Fruit fly (Drosophila melanogaster) whole organism, embryonic: Measurements from ENCODE around the gene CG14659.

Experiments used
- Bdp1 ChIP-seq: fragments of 200-800 bp; sonication (Bioruptor generic); optimal IDR thresholded peaks from 3 replicates; lab custom pipeline; 2016; ENCODE audit warnings: missing biosample characterization, missing genetic modification characterization
- CG13424 ChIP-seq: fragments of 200-800 bp; sonication (Bioruptor generic); optimal IDR thresholded peaks from 2 replicates; lab custom pipeline; 2019; ENCODE audit warnings: missing biosample characterization, mild to moderate bottlenecking, missing genetic modification characterization, moderate library complexity
- CG14441 ChIP-seq: fragments of 200-800 bp; sonication (Bioruptor generic); IDR thresholded peaks from 2 replicates; pipeline ENCODE4 v1.3.6; 2022; ENCODE audit warnings: missing biosample characterization, missing genetic modification characterization
- CG14710 ChIP-seq: fragments of 200-800 bp; sonication (Bioruptor generic); optimal IDR thresholded peaks from 3 replicates; lab custom pipeline; 2019; ENCODE audit warnings: missing biosample characterization, mild to moderate bottlenecking, missing genetic modification characterization, moderate library complexity
- CG15011 ChIP-seq: fragments of 200-800 bp; sonication (Bioruptor generic); optimal IDR thresholded peaks from 3 replicates; lab custom pipeline; 2018; ENCODE audit warnings: missing biosample characterization, mild to moderate bottlenecking, missing genetic modification characterization
- CG17186 ChIP-seq: fragments of 200-800 bp; sonication (Bioruptor generic); optimal IDR thresholded peaks from 3 replicates; lab custom pipeline; 2017; ENCODE audit warnings: missing biosample characterization, missing genetic modification reagents, missing genetic modification characterization
- CG17359 ChIP-seq: fragments of 200-800 bp; sonication (Bioruptor generic); optimal IDR thresholded peaks from 3 replicates; lab custom pipeline; 2018; ENCODE audit warnings: missing biosample characterization, mild to moderate bottlenecking, missing genetic modification characterization, moderate library complexity
- CG17385 ChIP-seq: fragments of 200-800 bp; sonication (Bioruptor generic); optimal IDR thresholded peaks from 3 replicates; lab custom pipeline; 2018; ENCODE audit warnings: missing biosample characterization, mild to moderate bottlenecking, missing genetic modification characterization
- CG17802 ChIP-seq: fragments of 200-800 bp; sonication (Bioruptor generic); optimal IDR thresholded peaks from 2 replicates; lab custom pipeline; 2018; ENCODE audit warnings: missing biosample characterization, mild to moderate bottlenecking, missing genetic modification characterization, moderate library complexity
- CG2129 ChIP-seq: fragments of 200-800 bp; sonication (Bioruptor generic); IDR thresholded peaks from 2 replicates; pipeline ENCODE4 v1.3.6; 2022; ENCODE audit warnings: missing biosample characterization, missing genetic modification characterization; ENCODE audit not compliant: partially characterized antibody
- CG2202 ChIP-seq: fragments of 200-800 bp; sonication (Bioruptor generic); optimal IDR thresholded peaks from 2 replicates; lab custom pipeline; 2018; ENCODE audit warnings: missing biosample characterization, mild to moderate bottlenecking, missing genetic modification characterization
- CG3281 ChIP-seq: fragments of 200-800 bp; sonication (Bioruptor generic); optimal IDR thresholded peaks from 3 replicates; lab custom pipeline; 2017; ENCODE audit warnings: missing biosample characterization, mild to moderate bottlenecking, missing genetic modification characterization
- CG34224 ChIP-seq: fragments of 200-800 bp; sonication (Bioruptor generic); IDR thresholded peaks from 3 replicates; pipeline ENCODE4 v1.3.6; 2022; ENCODE audit warnings: missing biosample characterization, missing genetic modification characterization; ENCODE audit not compliant: partially characterized antibody
- CG4617 ChIP-seq: fragments of 200-800 bp; sonication (Bioruptor generic); optimal IDR thresholded peaks from 3 replicates; lab custom pipeline; 2016; ENCODE audit warnings: missing biosample characterization, missing genetic modification characterization, borderline replicate concordance
- CG4707 ChIP-seq: fragments of 200-800 bp; sonication (Bioruptor generic); optimal IDR thresholded peaks from 2 replicates; lab custom pipeline; 2018; ENCODE audit warnings: missing biosample characterization, mild to moderate bottlenecking, missing genetic modification characterization, moderate library complexity
- CG6272 ChIP-seq: fragments of 200-800 bp; sonication (Bioruptor generic); IDR thresholded peaks from 2 replicates; pipeline ENCODE4 v1.3.6; 2022; ENCODE audit warnings: missing biosample characterization, missing genetic modification characterization
- CG6765 ChIP-seq: fragments of 200-800 bp; sonication (Bioruptor generic); optimal IDR thresholded peaks from 3 replicates; lab custom pipeline; 2017; ENCODE audit warnings: missing biosample characterization, mild to moderate bottlenecking, missing genetic modification characterization
- CG7928 ChIP-seq: fragments of 200-800 bp; sonication (Bioruptor generic); optimal IDR thresholded peaks from 2 replicates; lab custom pipeline; 2017; ENCODE audit warnings: missing biosample characterization, mild to moderate bottlenecking, missing genetic modification characterization
- CG8089 ChIP-seq: fragments of 200-800 bp; sonication (Bioruptor generic); optimal IDR thresholded peaks from 3 replicates; lab custom pipeline; 2016; ENCODE audit warnings: missing biosample characterization, missing genetic modification characterization
- CG9609 ChIP-seq: fragments of 200-800 bp; sonication (Bioruptor generic); optimal IDR thresholded peaks from 3 replicates; lab custom pipeline; 2016; ENCODE audit warnings: missing biosample characterization, missing genetic modification characterization
- CG9876 ChIP-seq: fragments of 200-800 bp; sonication (Bioruptor generic); optimal IDR thresholded peaks from 2 replicates; lab custom pipeline; 2016; ENCODE audit warnings: missing biosample characterization, missing genetic modification characterization
- Dip2 ChIP-seq: fragments of 200-800 bp; sonication (Bioruptor generic); IDR thresholded peaks from 2 replicates; pipeline ENCODE4 v1.3.6; 2022; ENCODE audit warnings: missing biosample characterization, missing genetic modification characterization
- Drgx ChIP-seq: fragments of 200-800 bp; sonication (Bioruptor generic); IDR thresholded peaks from 2 replicates; pipeline ENCODE4 v1.3.6; 2022; ENCODE audit warnings: missing biosample characterization, missing genetic modification characterization
- ERR ChIP-seq: fragments of 200-800 bp; sonication (Bioruptor generic); optimal IDR thresholded peaks from 2 replicates; lab custom pipeline; 2016; ENCODE audit warnings: missing biosample characterization, missing genetic modification characterization
- HLH4C ChIP-seq: fragments of 200-800 bp; sonication (Bioruptor generic); IDR thresholded peaks from 3 replicates; pipeline ENCODE4 v1.3.6; 2022; ENCODE audit warnings: missing biosample characterization, missing genetic modification characterization; ENCODE audit not compliant: partially characterized antibody
- Hr39 ChIP-seq: fragments of >200 bp; optimal IDR thresholded peaks from 2 replicates; lab custom pipeline; 2017
- Jarid2 ChIP-seq: fragments of 200-800 bp; sonication (Bioruptor generic); optimal IDR thresholded peaks from 3 replicates; lab custom pipeline; 2017; ENCODE audit warnings: mild to moderate bottlenecking, missing biosample characterization, missing genetic modification reagents, missing genetic modification characterization
- Lpt ChIP-seq: fragments of >200 bp; optimal IDR thresholded peaks from 2 replicates; lab custom pipeline; 2018; ENCODE audit warnings: missing biosample characterization, missing genetic modification characterization
- Mrtf ChIP-seq: fragments of 200-800 bp; sonication (Bioruptor generic); IDR thresholded peaks from 3 replicates; pipeline ENCODE4 v1.3.6; 2022; ENCODE audit warnings: missing biosample characterization, missing genetic modification characterization
- NfI ChIP-seq: fragments of 200-800 bp; sonication (Bioruptor generic); optimal IDR thresholded peaks from 3 replicates; lab custom pipeline; 2018; ENCODE audit warnings: missing biosample characterization, mild to moderate bottlenecking, missing genetic modification characterization, moderate library complexity
- Six4 ChIP-seq: fragments of 200-800 bp; sonication (Bioruptor generic); optimal IDR thresholded peaks from 2 replicates; lab custom pipeline; 2016; ENCODE audit warnings: missing biosample characterization, missing genetic modification characterization
- Sry-β ChIP-seq: fragments of 200-800 bp; sonication (Bioruptor generic); optimal IDR thresholded peaks from 2 replicates; lab custom pipeline; 2018; ENCODE audit warnings: missing biosample characterization, mild to moderate bottlenecking, missing genetic modification characterization, moderate library complexity
- Ssrp ChIP-seq: fragments of 200-800 bp; sonication (Bioruptor generic); optimal IDR thresholded peaks from 2 replicates; lab custom pipeline; 2018; ENCODE audit warnings: missing biosample characterization, mild to moderate bottlenecking, missing genetic modification characterization, moderate library complexity
- chn ChIP-seq: fragments of 200-800 bp; sonication (Bioruptor generic); optimal IDR thresholded peaks from 2 replicates; lab custom pipeline; 2016; ENCODE audit warnings: missing biosample characterization, missing genetic modification characterization
- dan ChIP-seq: fragments of 200-800 bp; sonication (Bioruptor generic); IDR thresholded peaks from 2 replicates; pipeline ENCODE4 v1.3.6; 2022; ENCODE audit warnings: missing biosample characterization, missing genetic modification characterization
- dimm ChIP-seq: fragments of 200-800 bp; sonication (Bioruptor generic); IDR thresholded peaks from 2 replicates; pipeline ENCODE4 v1.3.6; 2022; ENCODE audit warnings: missing biosample characterization, missing genetic modification characterization
- dmrt11E ChIP-seq: fragments of 200-800 bp; sonication (Bioruptor generic); optimal IDR thresholded peaks from 3 replicates; lab custom pipeline; 2018; ENCODE audit warnings: missing biosample characterization, mild to moderate bottlenecking, missing genetic modification characterization, moderate library complexity
- en ChIP-seq: fragments of 200-800 bp; sonication (Bioruptor generic); optimal IDR thresholded peaks from 2 replicates; lab custom pipeline; 2016; ENCODE audit warnings: missing biosample characterization, missing genetic modification characterization
- fd102C ChIP-seq: fragments of 200-800 bp; sonication (Bioruptor generic); optimal IDR thresholded peaks from 2 replicates; lab custom pipeline; 2018; ENCODE audit warnings: missing biosample characterization, mild to moderate bottlenecking, missing genetic modification characterization, moderate library complexity
- fru ChIP-seq: fragments of >200 bp; optimal IDR thresholded peaks from 2 replicates; lab custom pipeline; 2017
- gsb ChIP-seq: fragments of 200-800 bp; sonication (Bioruptor generic); IDR thresholded peaks from 2 replicates; pipeline ENCODE4 v1.3.6; 2022; ENCODE audit warnings: missing biosample characterization, missing genetic modification characterization
- gsb-n ChIP-seq: fragments of 200-800 bp; sonication (Bioruptor generic); optimal IDR thresholded peaks from 3 replicates; lab custom pipeline; 2018; ENCODE audit warnings: missing biosample characterization, mild to moderate bottlenecking, missing genetic modification characterization
- lola ChIP-seq, 3 experiments: fragments of >200 bp in 2 of 3; fragments of 200-800 bp in 1 of 3; sonication (Bioruptor generic) in 1 of 3; optimal IDR thresholded peaks; 2 replicates each; lab custom pipeline; 2017 to 2019; ENCODE audit warnings: missing biosample characterization in 3 of 3, missing genetic modification characterization in 3 of 3, mild to moderate bottlenecking in 1 of 3, moderate library complexity in 1 of 3
- run ChIP-seq: fragments of 200-800 bp; sonication (Bioruptor generic); optimal IDR thresholded peaks from 3 replicates; lab custom pipeline; 2018; ENCODE audit warnings: missing biosample characterization, mild to moderate bottlenecking, missing genetic modification characterization
- sc ChIP-seq, 3 experiments: fragments of >200 bp in 2 of 3; fragments of 200-800 bp in 1 of 3; sonication (Bioruptor generic) in 1 of 3; optimal IDR thresholded peaks; 2 replicates in 2 of 3; 3 replicates in 1 of 3; lab custom pipeline; 2017; ENCODE audit warnings: mild to moderate bottlenecking in 1 of 3, missing biosample characterization in 1 of 3, missing genetic modification characterization in 1 of 3, missing genetic modification reagents in 1 of 3
- stwl ChIP-seq: fragments of 200-800 bp; sonication (Bioruptor generic); optimal IDR thresholded peaks from 3 replicates; lab custom pipeline; 2018; ENCODE audit warnings: missing biosample characterization, mild to moderate bottlenecking, missing genetic modification characterization, moderate library complexity
- tap ChIP-seq: fragments of 200-800 bp; optimal IDR thresholded peaks from 3 replicates; lab custom pipeline; 2019; ENCODE audit warnings: missing biosample characterization, mild to moderate bottlenecking, missing genetic modification characterization, moderate library complexity
- tio ChIP-seq: fragments of 200-800 bp; sonication (Bioruptor generic); optimal IDR thresholded peaks from 2 replicates; lab custom pipeline; 2017; ENCODE audit warnings: missing biosample characterization, missing genetic modification characterization, inconsistent platforms
- trem ChIP-seq: fragments of 200-800 bp; optimal IDR thresholded peaks from 3 replicates; lab custom pipeline; 2019; ENCODE audit warnings: missing biosample characterization, mild to moderate bottlenecking, missing genetic modification characterization, moderate library complexity
- zfh1 ChIP-seq: fragments of 200-800 bp; sonication (Bioruptor generic); IDR thresholded peaks from 3 replicates; pipeline ENCODE4 v1.3.6; 2022; ENCODE audit warnings: missing biosample characterization, missing genetic modification characterization

The CG14659 gene

DNA sequence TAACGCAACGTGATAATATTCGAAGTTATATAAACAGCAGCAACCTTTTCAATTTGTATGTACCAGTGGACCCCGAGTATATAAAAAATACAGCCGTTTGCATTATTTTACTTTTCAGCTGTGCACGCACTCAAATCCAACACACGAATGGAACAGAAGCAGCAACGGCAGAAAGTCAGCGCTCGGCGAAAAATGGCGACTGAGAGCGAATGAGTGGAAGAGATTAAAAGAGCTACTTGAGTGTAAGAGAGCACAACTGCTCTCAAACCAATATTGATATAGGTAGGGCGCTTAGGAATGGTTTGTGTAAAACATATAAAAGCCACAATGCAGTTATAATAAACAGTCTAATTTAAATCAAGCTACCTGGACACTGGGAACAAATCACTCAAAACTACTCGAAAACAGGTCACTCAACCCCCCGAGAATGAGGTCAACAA, 24.8 kb downstream of the CG14659 start (continued):
- TF ChIP-seq CG17802 (no peak), zfh1 (GFP tag; lab: Robert Waterston, UW) (peak; percentile 41; the same call in 1 of the 3 replicates), CG7928 (GFP tag; lab: Kevin White, UChicago) (no peak), CG17385 (GFP tag; lab: Kevin White, UChicago) (peak; percentile 63), ERR (GFP tag; lab: Kevin White, UChicago) (no peak), tio (GFP tag; lab: Kevin White, UChicago) (no peak), dmrt11E (peak; percentile 33), NfI (GFP tag; lab: Kevin White, UChicago) (no peak), CG8089 (GFP tag; lab: Kevin White, UChicago) (peak; percentile 70), tap (peak; percentile 53), CG2129 (no peak), CG14710 (tag; lab: Kevin White, UChicago) (peak; percentile 52), Sry-β (GFP tag; lab: Kevin White, UChicago) (peak; percentile 29), Six4 (GFP tag; lab: Kevin White, UChicago) (no peak), CG3281 (GFP tag; lab: Kevin White, UChicago) (peak; percentile 66), CG13424 (tag; lab: Kevin White, UChicago) (peak; percentile 29), chn (GFP tag; lab: Kevin White, UChicago) (peak; percentile 47), gsb (GFP tag; lab: Robert Waterston, UW) (no peak), run (tag; lab: Kevin White, UChicago) (peak; percentile 77), HLH4C (GFP tag; lab: Robert Waterston, UW) (0 out of 3 replicates have a peak, but pooled peaks have one; percentile 38), CG9609 (GFP tag; lab: Kevin White, UChicago) (peak; percentile 32), CG6272 (no peak), CG14441 (0 out of 2 replicates have a peak, but pooled peaks have one; percentile 18), dimm (no peak), fru (lab: Kevin White, UChicago) (no peak), gsb-n (peak; percentile 23), Lpt (no peak), CG2202 (tag; lab: Kevin White, UChicago) (peak; percentile 72), CG17359 (tag; lab: Kevin White, UChicago) (peak; percentile 78), Dip2 (GFP tag; lab: Robert Waterston, UW) (no peak), en (GFP tag; lab: Kevin White, UChicago) (peak; percentile 61), stwl (tag; lab: Kevin White, UChicago) (peak; percentile 29), CG6765 (GFP tag; lab: Kevin White, UChicago) (peak; percentile 86), Bdp1 (GFP tag; lab: Kevin White, UChicago) (peak; percentile 48), Jarid2 (GFP tag; lab: Kevin White, UChicago) (peak; percentile 80), Drgx (GFP tag; lab: Robert Waterston, UW) (peak; percentile 10; the same call in 1 of the 2 replicates), CG34224 (GFP tag; lab: Robert Waterston, UW) (peak; percentile 32; the same call in 1 of the 3 replicates), trem (peak; percentile 13), Ssrp (tag; lab: Kevin White, UChicago) (no peak), Mrtf (GFP tag; lab: Robert Waterston, UW) (no peak), Hr39 (lab: Kevin White, UChicago) (no peak), CG15011 (peak; percentile 65), CG17186 (GFP tag; lab: Kevin White, UChicago) (peak; percentile 11), CG4707 (GFP tag; lab: Kevin White, UChicago) (peak; percentile 77), CG4617 (no peak), CG9876 (GFP tag; lab: Kevin White, UChicago) (peak; percentile 30), sc (optimal IDR thresholded peaks at IDR 0.05; lab: Kevin White, UChicago) (no peak), sc (GFP tag; optimal IDR thresholded peaks at IDR 0.05; lab: Kevin White, UChicago) (peak; percentile 60), dan (no peak), lola (GFP tag; optimal IDR thresholded peaks at IDR 0.05; lab: Kevin White, UChicago) (peak in 1 of 3 experiments; percentile 34), fd102C (GFP tag; lab: Kevin White, UChicago) (peak; percentile 80)
